Worm (Caenorhabditis elegans) whole organism, late embryonic: ENCODE measurements around the gene srh-142.

Experiments
- F13H6.1 ChIP-seq: sonication (generic microtip); optimal IDR thresholded peaks from 2 replicates; lab custom pipeline; 2016; ENCODE audit warnings: missing genetic modification characterization, missing compliant biosample characterization
- K02D7.2 ChIP-seq: sonication (generic microtip); optimal IDR thresholded peaks from 2 replicates; lab custom pipeline; 2017; ENCODE audit warnings: mild to moderate bottlenecking, missing genetic modification characterization, missing compliant biosample characterization
- K09A11.1 ChIP-seq: sonication (generic microtip); optimal IDR thresholded peaks from 2 replicates; lab custom pipeline; 2017; ENCODE audit warnings: antibody characterized with exemption, mild to moderate bottlenecking, missing genetic modification characterization, missing compliant biosample characterization; ENCODE audit not compliant: insufficient read depth
- T23F11.4 ChIP-seq: fragments of 200-800 bp; sonication (Bioruptor generic); optimal IDR thresholded peaks from 2 replicates; lab custom pipeline; 2018; ENCODE audit warnings: mild to moderate bottlenecking, missing genetic modification characterization, missing compliant biosample characterization
- Y22D7AL.16 ChIP-seq: sonication (generic microtip); optimal IDR thresholded peaks from 2 replicates; lab custom pipeline; 2016; ENCODE audit warnings: missing genetic modification characterization, missing compliant biosample characterization
- ceh-18 ChIP-seq: sonication (generic microtip); optimal IDR thresholded peaks from 2 replicates; lab custom pipeline; 2016; ENCODE audit warnings: missing genetic modification characterization, missing compliant biosample characterization
- ceh-19 ChIP-seq: fragments of 200-800 bp; sonication (Bioruptor generic); optimal IDR thresholded peaks from 2 replicates; lab custom pipeline; 2018; ENCODE audit warnings: mild to moderate bottlenecking, missing genetic modification characterization, missing compliant biosample characterization
- ceh-22 ChIP-seq: sonication (generic microtip); optimal IDR thresholded peaks from 2 replicates; lab custom pipeline; 2017; ENCODE audit warnings: missing biosample characterization, missing genetic modification characterization
- ceh-31 ChIP-seq: sonication (generic microtip); optimal IDR thresholded peaks from 2 replicates; lab custom pipeline; 2016; ENCODE audit warnings: missing genetic modification characterization, missing compliant biosample characterization
- ceh-34 ChIP-seq: sonication (generic microtip); optimal IDR thresholded peaks from 2 replicates; lab custom pipeline; 2016; ENCODE audit warnings: mild to moderate bottlenecking, missing genetic modification characterization, missing compliant biosample characterization
- ceh-6 ChIP-seq: fragments of 200-800 bp; sonication (Bioruptor generic); optimal IDR thresholded peaks from 2 replicates; lab custom pipeline; 2018; ENCODE audit warnings: mild to moderate bottlenecking, missing genetic modification characterization, missing compliant biosample characterization
- che-1 ChIP-seq: sonication (generic microtip); optimal IDR thresholded peaks from 2 replicates; lab custom pipeline; 2016; ENCODE audit warnings: mild to moderate bottlenecking, missing genetic modification characterization, missing compliant biosample characterization
- dve-1 ChIP-seq: sonication (generic microtip); optimal IDR thresholded peaks from 2 replicates; lab custom pipeline; 2017; ENCODE audit warnings: antibody characterized with exemption, mild to moderate bottlenecking, missing genetic modification characterization, missing compliant biosample characterization
- elt-2 ChIP-seq: sonication (generic microtip); optimal IDR thresholded peaks from 2 replicates; lab custom pipeline; 2016; ENCODE audit warnings: missing genetic modification reagents, missing genetic modification characterization, missing compliant biosample characterization
- gmeb-2 ChIP-seq: sonication (generic microtip); optimal IDR thresholded peaks from 2 replicates; lab custom pipeline; 2016; ENCODE audit warnings: missing genetic modification characterization, inconsistent platforms, missing compliant biosample characterization
- hlh-13 ChIP-seq: fragments of 200-800 bp; sonication (Bioruptor generic); optimal IDR thresholded peaks from 2 replicates; lab custom pipeline; 2018; ENCODE audit warnings: mild to moderate bottlenecking, missing genetic modification characterization, missing compliant biosample characterization
- hlh-15 ChIP-seq: sonication (generic microtip); optimal IDR thresholded peaks from 2 replicates; lab custom pipeline; 2016; ENCODE audit warnings: missing genetic modification characterization, missing compliant biosample characterization
- hlh-30 ChIP-seq: sonication (generic microtip); optimal IDR thresholded peaks from 2 replicates; lab custom pipeline; 2017; ENCODE audit warnings: antibody characterized with exemption, missing genetic modification characterization, missing compliant biosample characterization; ENCODE audit not compliant: insufficient read depth
- lim-6 ChIP-seq: sonication (generic microtip); optimal IDR thresholded peaks from 2 replicates; lab custom pipeline; 2016; ENCODE audit warnings: missing genetic modification characterization, missing compliant biosample characterization
- lin-11 ChIP-seq: fragments of 200-800 bp; sonication (Bioruptor generic); optimal IDR thresholded peaks from 2 replicates; lab custom pipeline; 2018; ENCODE audit warnings: mild to moderate bottlenecking, missing genetic modification characterization, missing compliant biosample characterization
- madf-2 ChIP-seq: sonication (generic microtip); optimal IDR thresholded peaks from 2 replicates; lab custom pipeline; 2017; ENCODE audit warnings: missing genetic modification characterization, missing compliant biosample characterization
- mec-3 ChIP-seq: sonication (generic microtip); optimal IDR thresholded peaks from 2 replicates; lab custom pipeline; 2016; ENCODE audit warnings: borderline replicate concordance, missing genetic modification characterization, missing compliant biosample characterization
- nfya-1 ChIP-seq: sonication (generic microtip); optimal IDR thresholded peaks from 2 replicates; lab custom pipeline; 2017; ENCODE audit warnings: missing genetic modification characterization, mild to moderate bottlenecking, missing compliant biosample characterization, antibody characterized with exemption, moderate library complexity
- odd-2 ChIP-seq: sonication (generic microtip); optimal IDR thresholded peaks from 2 replicates; lab custom pipeline; 2017; ENCODE audit warnings: antibody characterized with exemption, mild to moderate bottlenecking, missing genetic modification characterization, missing compliant biosample characterization
- pag-3 ChIP-seq: sonication (generic microtip); optimal IDR thresholded peaks from 2 replicates; lab custom pipeline; 2016; ENCODE audit warnings: missing compliant biosample characterization, missing genetic modification characterization, borderline replicate concordance
- pat-9 ChIP-seq: fragments of 200-800 bp; sonication (Bioruptor generic); optimal IDR thresholded peaks from 2 replicates; lab custom pipeline; 2018; ENCODE audit warnings: mild to moderate bottlenecking, missing genetic modification characterization, moderate library complexity, missing compliant biosample characterization
- pha-4 ChIP-seq: fragments of 150-350 bp; optimal IDR thresholded peaks from 2 replicates; lab custom pipeline; 2018; ENCODE audit warnings: missing biosample characterization, missing genetic modification reagents, missing genetic modification characterization
- pqm-1 ChIP-seq: sonication (generic microtip); optimal IDR thresholded peaks from 2 replicates; lab custom pipeline; 2016; ENCODE audit warnings: missing genetic modification characterization, missing compliant biosample characterization
- ref-2 ChIP-seq: sonication (generic microtip); optimal IDR thresholded peaks from 2 replicates; lab custom pipeline; 2016; ENCODE audit warnings: missing genetic modification characterization, missing compliant biosample characterization
- sdc-2 ChIP-seq: sonication (generic microtip); optimal IDR thresholded peaks from 2 replicates; lab custom pipeline; 2016; ENCODE audit warnings: missing genotype, missing genetic modification characterization, missing compliant biosample characterization
- sox-2 ChIP-seq: fragments of 200-800 bp; sonication (Bioruptor generic); IDR thresholded peaks from 2 replicates; pipeline ENCODE4 v1.3.6; 2022; ENCODE audit warnings: missing genetic modification reagents, missing genetic modification characterization, missing compliant biosample characterization
- sox-4 ChIP-seq: sonication (generic microtip); optimal IDR thresholded peaks from 2 replicates; lab custom pipeline; 2017; ENCODE audit warnings: mild to moderate bottlenecking, missing genetic modification characterization, inconsistent platforms, missing compliant biosample characterization
- syd-9 ChIP-seq: sonication (generic microtip); optimal IDR thresholded peaks from 2 replicates; lab custom pipeline; 2016; ENCODE audit warnings: mild to moderate bottlenecking, missing genetic modification characterization, moderate library complexity, missing compliant biosample characterization
- tbx-7 ChIP-seq: sonication (generic microtip); optimal IDR thresholded peaks from 2 replicates; lab custom pipeline; 2016; ENCODE audit warnings: missing genotype, missing genetic modification characterization, missing compliant biosample characterization
- unc-3 ChIP-seq, 2 experiments: fragments of 200-800 bp in 1 of 2; sonication (Bioruptor generic) in 1 of 2; sonication (generic microtip) in 1 of 2; conservative IDR thresholded peaks in 1 of 2; optimal IDR thresholded peaks in 1 of 2; 2 replicates each; pipeline versions ENCODE4 v1.3.6 to Lab custom; 2016 to 2022; ENCODE audit warnings: missing compliant biosample characterization in 2 of 2, missing genetic modification characterization in 2 of 2, missing genetic modification reagents in 1 of 2
- unc-42 ChIP-seq: sonication (generic microtip); optimal IDR thresholded peaks from 2 replicates; lab custom pipeline; 2016; ENCODE audit warnings: missing genotype, missing genetic modification characterization, missing compliant biosample characterization
- unc-55 ChIP-seq: sonication (generic microtip); optimal IDR thresholded peaks from 2 replicates; lab custom pipeline; 2017; ENCODE audit warnings: missing biosample characterization, missing genetic modification reagents, missing genetic modification characterization
- unc-86 ChIP-seq: sonication (generic microtip); optimal IDR thresholded peaks from 2 replicates; lab custom pipeline; 2016; ENCODE audit warnings: missing genetic modification characterization, missing compliant biosample characterization
- zip-5 ChIP-seq: sonication (generic microtip); optimal IDR thresholded peaks from 2 replicates; lab custom pipeline; 2016; ENCODE audit warnings: missing genetic modification characterization, missing compliant biosample characterization
- ztf-16 ChIP-seq: sonication (generic microtip); optimal IDR thresholded peaks from 2 replicates; lab custom pipeline; 2017; ENCODE audit warnings: missing genetic modification characterization, missing compliant biosample characterization

srh-142 gene

DNA sequence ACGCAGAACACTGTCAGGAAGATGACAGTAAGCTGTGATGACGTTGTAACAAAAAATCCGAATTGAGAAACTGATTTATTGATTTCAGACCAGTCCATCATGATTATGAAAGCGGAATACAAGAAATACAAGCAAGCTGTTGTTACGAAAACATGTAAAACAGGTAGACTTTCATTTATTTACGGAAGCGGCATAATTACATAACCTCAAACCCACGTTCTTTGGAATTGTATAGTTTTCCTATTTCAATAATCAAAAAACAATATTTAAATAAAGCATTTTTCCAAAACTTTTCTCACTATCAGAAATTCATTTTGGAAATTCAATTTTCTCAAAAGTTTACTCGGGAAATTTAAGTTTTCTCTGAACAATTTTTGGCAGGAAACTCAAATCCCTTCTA is 2.1 kb downstream of the srh-142 start, which contains the start of gene str-15:
TSS of gene str-15 (minus strand) at position 101 of the 400 bp plus-strand sequence.
- no peak for TF ChIP-seq lin-11 (tag; lab: Kevin White, UChicago)
- TF ChIP-seq K09A11.1: no peak
- no peak for TF ChIP-seq hlh-30
- TF ChIP-seq che-1 (tag; lab: Kevin White, UChicago): no peak
- no peak for TF ChIP-seq pha-4 (tag; lab: Kevin White, UChicago)
- TF ChIP-seq unc-86 (tag; lab: Kevin White, UChicago): no peak
- TF ChIP-seq ztf-16: no peak
- TF ChIP-seq F13H6.1: no peak
- TF ChIP-seq elt-2: no peak
- TF ChIP-seq pag-3 (tag; lab: Kevin White, UChicago): no peak
- TF ChIP-seq, all 69 proteins: peak for 0

DNA sequence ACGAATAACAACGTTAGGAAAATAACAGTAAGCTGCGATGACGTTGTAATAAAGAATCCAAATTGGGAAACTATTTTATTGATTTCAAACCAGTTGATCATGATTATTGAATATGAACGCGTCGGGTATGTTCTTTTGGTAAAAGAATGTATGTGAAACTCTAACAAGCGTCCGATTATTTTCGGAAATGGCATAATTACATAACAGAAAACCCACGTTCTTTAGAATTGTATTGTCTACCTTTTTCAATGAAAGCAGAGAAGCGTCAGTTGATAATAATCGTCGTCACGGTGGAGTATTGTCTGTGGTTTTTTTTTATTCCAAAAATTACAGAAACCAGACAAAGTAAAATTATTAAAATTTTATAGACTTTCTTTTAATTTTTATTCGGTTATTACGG is 5.7 kb downstream of the srh-142 start, which contains the start of gene str-14:
TSS of gene str-14 (minus strand) at position 101 of the 400 bp plus-strand sequence.
- TF ChIP-seq ceh-34 (tag; lab: Kevin White, UChicago) (no peak), unc-3 (GFP tag; conservative IDR thresholded peaks at IDR 0.05; lab: Robert Waterston, UW) (no peak), unc-3 (tag; optimal IDR thresholded peaks at IDR 0.05; lab: Kevin White, UChicago) (no peak), elt-2 (no peak), unc-55 (GFP tag; lab: Kevin White, UChicago) (no peak), hlh-30 (no peak), hlh-13 (no peak), tbx-7 (no peak), che-1 (tag; lab: Kevin White, UChicago) (no peak), ceh-6 (GFP tag; lab: Kevin White, UChicago) (no peak), pqm-1 (tag; lab: Kevin White, UChicago) (no peak), ref-2 (tag; lab: Kevin White, UChicago) (no peak)

DNA sequence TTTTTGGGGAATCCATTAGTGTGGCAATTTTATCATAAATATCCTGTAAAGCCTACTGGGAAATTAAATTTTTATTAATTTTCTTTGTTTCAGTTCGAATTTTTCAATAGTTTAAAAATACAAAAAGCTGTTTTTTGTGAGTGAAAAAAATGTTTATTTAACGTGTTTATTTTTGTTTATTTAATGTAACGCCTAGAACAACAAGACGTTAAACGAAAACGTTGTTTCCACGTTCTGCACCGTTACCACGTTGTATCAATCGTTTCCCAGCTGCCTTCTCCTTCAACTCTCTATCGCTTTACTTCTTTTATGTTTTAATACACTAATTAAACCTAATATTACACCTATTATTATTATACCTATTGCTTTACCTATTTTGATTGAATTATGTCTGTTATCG is 13.0 kb downstream of the srh-142 start, which contains the start of gene T08G3.13:
TSS of gene T08G3.13 (plus strand) at position 301 of the 400 bp plus-strand sequence.
- no peak for TF ChIP-seq zip-5 (tag; lab: Kevin White, UChicago)
- TF ChIP-seq sdc-2 (tag; lab: Kevin White, UChicago): no peak
- no peak for TF ChIP-seq sox-4 (tag; lab: Kevin White, UChicago)
- no peak for TF ChIP-seq ztf-16
- TF ChIP-seq ref-2 (tag; lab: Kevin White, UChicago): no peak
- no peak for TF ChIP-seq unc-86 (tag; lab: Kevin White, UChicago)
- no peak for TF ChIP-seq hlh-15 (tag; lab: Kevin White, UChicago)
- TF ChIP-seq ceh-19 (GFP tag; lab: Kevin White, UChicago): no peak
- TF ChIP-seq sox-2 (GFP tag; lab: Robert Waterston, UW): no peak
- no peak for TF ChIP-seq K02D7.2 (tag; lab: Kevin White, UChicago)
- TF ChIP-seq T23F11.4 (GFP tag; lab: Kevin White, UChicago): no peak
- no peak for TF ChIP-seq ceh-22 (tag; lab: Kevin White, UChicago)
- no peak for TF ChIP-seq mec-3
- TF ChIP-seq syd-9 (tag; lab: Kevin White, UChicago): no peak
- TF ChIP-seq madf-2 (tag; lab: Kevin White, UChicago): no peak

DNA sequence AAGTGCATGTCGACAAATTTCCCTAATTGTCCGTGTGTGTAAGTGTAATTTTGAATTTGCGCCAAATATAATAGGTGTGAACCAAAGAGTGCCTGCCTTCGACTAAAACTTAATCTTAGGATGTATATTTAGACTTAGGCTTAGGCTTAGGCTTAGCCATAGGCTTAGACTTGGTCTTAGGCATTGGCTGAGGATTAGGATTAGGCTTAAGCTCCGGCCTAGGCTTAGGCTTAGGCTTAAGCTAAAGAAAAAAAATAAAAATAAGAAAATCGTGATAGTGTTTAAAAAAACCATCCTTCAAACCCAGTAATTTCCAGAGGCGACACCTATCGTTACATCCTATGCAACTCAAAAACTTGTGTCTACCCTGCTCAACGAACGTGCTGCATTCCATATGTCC is 14.6 kb downstream of the srh-142 start:
- no peak for TF ChIP-seq pat-9 (tag; lab: Kevin White, UChicago)
- TF ChIP-seq dve-1 (tag; lab: Kevin White, UChicago): peak; percentile 70

DNA sequence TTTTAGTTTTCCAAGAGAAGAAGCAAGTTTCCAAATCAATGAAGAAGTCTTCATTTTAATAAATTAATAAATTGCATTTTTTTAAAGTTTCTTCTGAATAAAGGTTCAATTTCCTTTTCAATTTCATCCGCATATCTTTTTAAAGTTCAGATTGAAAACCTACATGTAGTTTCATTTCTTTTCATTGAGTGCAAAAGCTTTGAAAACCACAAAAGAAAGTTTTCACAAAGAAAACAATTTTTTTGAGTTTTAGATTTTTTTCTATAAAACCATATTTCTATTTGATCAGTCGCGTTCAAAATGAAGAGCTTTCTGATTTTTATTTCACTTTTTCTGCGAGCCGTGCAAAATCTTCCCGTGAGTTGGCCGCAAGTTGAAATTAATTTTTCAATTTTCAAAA is 15.1 kb downstream of the srh-142 start, which contains the start of gene T08G3.6:
TSS of gene T08G3.6 (plus strand) at position 301 of the 400 bp plus-strand sequence.
- TF ChIP-seq unc-42 (no peak), nfya-1 (tag; lab: Kevin White, UChicago) (no peak), hlh-30 (no peak), unc-3 (GFP tag; conservative IDR thresholded peaks at IDR 0.05; lab: Robert Waterston, UW) (no peak), unc-3 (tag; optimal IDR thresholded peaks at IDR 0.05; lab: Kevin White, UChicago) (no peak), ceh-31 (tag; lab: Kevin White, UChicago) (no peak), T23F11.4 (GFP tag; lab: Kevin White, UChicago) (no peak), dve-1 (tag; lab: Kevin White, UChicago) (no peak), ceh-18 (tag; lab: Kevin White, UChicago) (no peak), hlh-13 (no peak), tbx-7 (no peak), odd-2 (tag; lab: Kevin White, UChicago) (no peak), hlh-15 (tag; lab: Kevin White, UChicago) (no peak), K09A11.1 (no peak), Y22D7AL.16 (tag; lab: Kevin White, UChicago) (no peak), gmeb-2 (tag; lab: Kevin White, UChicago) (no peak), lim-6 (tag; lab: Kevin White, UChicago) (no peak)
